Fruit fly (Drosophila melanogaster) whole organism, embryonic: ENCODE results near the gene eIF4G2.

Source experiments
- Asciz ChIP-seq: fragments of 200-800 bp; sonication (Bioruptor generic); optimal IDR thresholded peaks from 2 replicates; lab custom pipeline; 2017; ENCODE audit warnings: missing biosample characterization, mild to moderate bottlenecking, missing genetic modification characterization, missing genetic modification reagents
- Bgb ChIP-seq: fragments of 200-800 bp; sonication (Bioruptor generic); IDR thresholded peaks from 2 replicates; pipeline ENCODE4 v1.3.6; 2022; ENCODE audit warnings: missing biosample characterization, missing genetic modification characterization; ENCODE audit not compliant: partially characterized antibody
- CG12104 ChIP-seq: fragments of 200-800 bp; sonication (Bioruptor generic); optimal IDR thresholded peaks from 3 replicates; lab custom pipeline; 2016; ENCODE audit warnings: missing biosample characterization, missing genetic modification characterization
- CG12299 ChIP-seq: fragments of 200-800 bp; sonication (Bioruptor generic); optimal IDR thresholded peaks from 2 replicates; lab custom pipeline; 2018; ENCODE audit warnings: missing biosample characterization, mild to moderate bottlenecking, missing genetic modification characterization
- CG13287 ChIP-seq: fragments of 200-800 bp; sonication (Bioruptor generic); IDR thresholded peaks from 2 replicates; pipeline ENCODE4 v1.3.6; 2022; ENCODE audit warnings: missing biosample characterization, missing genetic modification characterization; ENCODE audit not compliant: partially characterized antibody
- CG15514 ChIP-seq: fragments of 200-800 bp; sonication (Bioruptor generic); optimal IDR thresholded peaks from 3 replicates; lab custom pipeline; 2017; ENCODE audit warnings: missing biosample characterization, missing genetic modification characterization, mild to moderate bottlenecking, moderate library complexity, missing genetic modification reagents
- CG1603 ChIP-seq: fragments of 200-800 bp; sonication (Bioruptor generic); optimal IDR thresholded peaks from 2 replicates; lab custom pipeline; 2019; ENCODE audit warnings: missing biosample characterization, mild to moderate bottlenecking, missing genetic modification characterization, moderate library complexity
- CG1792 ChIP-seq: fragments of 200-800 bp; sonication (Bioruptor generic); optimal IDR thresholded peaks from 2 replicates; lab custom pipeline; 2016; ENCODE audit warnings: missing biosample characterization, missing genetic modification characterization
- CG2712 ChIP-seq: fragments of 200-800 bp; optimal IDR thresholded peaks from 3 replicates; lab custom pipeline; 2019; ENCODE audit warnings: missing biosample characterization, mild to moderate bottlenecking, missing genetic modification characterization, moderate library complexity
- CG34376 ChIP-seq: fragments of 200-800 bp; sonication (Bioruptor generic); optimal IDR thresholded peaks from 2 replicates; lab custom pipeline; 2018; ENCODE audit warnings: missing biosample characterization, mild to moderate bottlenecking, missing genetic modification characterization
- CG34422 ChIP-seq: fragments of 200-800 bp; sonication (Bioruptor generic); IDR thresholded peaks from 3 replicates; pipeline ENCODE4 v1.3.6; 2022; ENCODE audit warnings: missing biosample characterization, missing genetic modification characterization
- CG5180 ChIP-seq: fragments of 200-800 bp; sonication (Bioruptor generic); optimal IDR thresholded peaks from 3 replicates; lab custom pipeline; 2017; ENCODE audit warnings: missing biosample characterization, missing genetic modification characterization, mild to moderate bottlenecking, moderate library complexity, missing genetic modification reagents
- CG6254 ChIP-seq: fragments of 200-800 bp; sonication (Bioruptor generic); optimal IDR thresholded peaks from 3 replicates; lab custom pipeline; 2017; ENCODE audit warnings: mild to moderate bottlenecking, missing biosample characterization, missing genetic modification reagents, missing genetic modification characterization
- CG9932 ChIP-seq: fragments of 200-800 bp; sonication (Bioruptor generic); IDR thresholded peaks from 2 replicates; pipeline ENCODE4 v1.3.6; 2022; ENCODE audit warnings: missing biosample characterization, missing genetic modification characterization
- CTCF ChIP-seq: fragments of 200-800 bp; sonication (Bioruptor generic); optimal IDR thresholded peaks from 2 replicates; lab custom pipeline; 2017; ENCODE audit warnings: missing biosample characterization, mild to moderate bottlenecking, missing genetic modification characterization, moderate library complexity
- Dek ChIP-seq: fragments of 200-800 bp; sonication (Bioruptor generic); optimal IDR thresholded peaks from 3 replicates; lab custom pipeline; 2019; ENCODE audit warnings: missing biosample characterization, mild to moderate bottlenecking, missing genetic modification characterization, moderate library complexity
- Dp ChIP-seq: fragments of 200-800 bp; sonication (Bioruptor generic); optimal IDR thresholded peaks from 2 replicates; lab custom pipeline; 2018; ENCODE audit warnings: missing biosample characterization, mild to moderate bottlenecking, missing genetic modification characterization, moderate library complexity
- Dref ChIP-seq: fragments of 200-800 bp; sonication (Bioruptor generic); IDR thresholded peaks from 2 replicates; pipeline ENCODE4 v1.3.6; 2022; ENCODE audit warnings: missing biosample characterization, missing genetic modification characterization
- E2f2 ChIP-seq: fragments of 200-800 bp; sonication (Bioruptor generic); IDR thresholded peaks from 2 replicates; pipeline ENCODE4 v1.3.6; 2022; ENCODE audit warnings: missing biosample characterization, missing genetic modification characterization
- Fer1 ChIP-seq: fragments of 200-800 bp; sonication (Bioruptor generic); optimal IDR thresholded peaks from 2 replicates; lab custom pipeline; 2017; ENCODE audit warnings: missing biosample characterization, mild to moderate bottlenecking, missing genetic modification characterization
- H2.0 ChIP-seq: fragments of 200-800 bp; sonication (Bioruptor generic); IDR thresholded peaks from 2 replicates; pipeline ENCODE4 v1.3.6; 2022; ENCODE audit warnings: missing biosample characterization, missing genetic modification characterization
- Hey ChIP-seq: fragments of 200-800 bp; sonication (Bioruptor generic); optimal IDR thresholded peaks from 3 replicates; lab custom pipeline; 2018; ENCODE audit warnings: missing biosample characterization, mild to moderate bottlenecking, missing genetic modification characterization
- HmgZ ChIP-seq: fragments of 200-800 bp; sonication (Bioruptor generic); optimal IDR thresholded peaks from 2 replicates; lab custom pipeline; 2018; ENCODE audit warnings: missing biosample characterization, mild to moderate bottlenecking, missing genetic modification characterization
- Hr51 ChIP-seq, 2 experiments: fragments of 200-800 bp; sonication (Bioruptor generic); optimal IDR thresholded peaks; 2 replicates in 1 of 2; 3 replicates in 1 of 2; lab custom pipeline; 2016 to 2018; ENCODE audit warnings: missing biosample characterization in 2 of 2, missing genetic modification characterization in 2 of 2, mild to moderate bottlenecking in 1 of 2, moderate library complexity in 1 of 2
- Jarid2 ChIP-seq: fragments of 200-800 bp; sonication (Bioruptor generic); optimal IDR thresholded peaks from 3 replicates; lab custom pipeline; 2017; ENCODE audit warnings: mild to moderate bottlenecking, missing biosample characterization, missing genetic modification reagents, missing genetic modification characterization
- Med ChIP-seq: fragments of 200-800 bp; sonication (Bioruptor generic); peaks from one replicate; lab custom pipeline; 2016; ENCODE audit warnings: missing biosample characterization, missing genetic modification characterization, mild to moderate bottlenecking, inconsistent platforms, moderate library complexity
- Pdp1 ChIP-seq, 2 experiments: fragments of 200-800 bp; sonication (Bioruptor generic); optimal IDR thresholded peaks; 3 replicates each; lab custom pipeline; 2016; ENCODE audit warnings: missing biosample characterization in 2 of 2, missing genetic modification characterization in 2 of 2, mild to moderate bottlenecking in 1 of 2, moderate library complexity in 1 of 2
- Ravus ChIP-seq: fragments of 200-800 bp; sonication (Bioruptor generic); IDR thresholded peaks from 2 replicates; pipeline ENCODE4 v1.3.6; 2022; ENCODE audit warnings: missing biosample characterization, missing genetic modification characterization
- Sox100B ChIP-seq: fragments of 200-800 bp; sonication (Bioruptor generic); optimal IDR thresholded peaks from 3 replicates; lab custom pipeline; 2018; ENCODE audit warnings: missing biosample characterization, mild to moderate bottlenecking, missing genetic modification characterization
- amos ChIP-seq: fragments of 200-800 bp; sonication (Bioruptor generic); IDR thresholded peaks from 2 replicates; pipeline ENCODE4 v1.3.6; 2022; ENCODE audit warnings: missing biosample characterization, missing genetic modification characterization; ENCODE audit not compliant: partially characterized antibody
- bigmax ChIP-seq: fragments of 200-800 bp; sonication (Bioruptor generic); optimal IDR thresholded peaks from 2 replicates; lab custom pipeline; 2018; ENCODE audit warnings: missing biosample characterization, mild to moderate bottlenecking, missing genetic modification characterization
- chm ChIP-seq: fragments of 200-800 bp; sonication (Bioruptor generic); IDR thresholded peaks from 2 replicates; pipeline ENCODE4 v1.3.6; 2022; ENCODE audit warnings: missing biosample characterization, missing genetic modification characterization
- chn ChIP-seq: fragments of 200-800 bp; sonication (Bioruptor generic); optimal IDR thresholded peaks from 2 replicates; lab custom pipeline; 2016; ENCODE audit warnings: missing biosample characterization, missing genetic modification characterization
- cwo ChIP-seq: fragments of 200-800 bp; sonication (Bioruptor generic); optimal IDR thresholded peaks from 3 replicates; lab custom pipeline; 2017; ENCODE audit warnings: missing biosample characterization, missing genetic modification characterization, mild to moderate bottlenecking, moderate library complexity, missing genetic modification reagents
- da ChIP-seq: fragments of 200-800 bp; sonication (Bioruptor generic); optimal IDR thresholded peaks from 2 replicates; lab custom pipeline; 2016; ENCODE audit warnings: missing biosample characterization, missing genetic modification characterization
- exex ChIP-seq: fragments of 200-800 bp; sonication (Bioruptor generic); optimal IDR thresholded peaks from 4 replicates; lab custom pipeline; 2018; ENCODE audit warnings: missing biosample characterization, mild to moderate bottlenecking, missing genetic modification characterization, moderate library complexity
- hb ChIP-seq: fragments of 200-800 bp; sonication (Bioruptor generic); IDR thresholded peaks from 3 replicates; pipeline ENCODE4 v1.3.6; 2022; ENCODE audit warnings: missing biosample characterization, missing genetic modification characterization; ENCODE audit not compliant: partially characterized antibody
- lab ChIP-seq: fragments of 200-800 bp; sonication (Bioruptor generic); optimal IDR thresholded peaks from 3 replicates; lab custom pipeline; 2017; ENCODE audit warnings: missing biosample characterization, missing genetic modification characterization, mild to moderate bottlenecking, moderate library complexity, missing genetic modification reagents
- pfk ChIP-seq: fragments of 200-800 bp; sonication (Bioruptor generic); optimal IDR thresholded peaks from 2 replicates; lab custom pipeline; 2018; ENCODE audit warnings: missing biosample characterization, mild to moderate bottlenecking, missing genetic modification characterization, moderate library complexity
- pzg ChIP-seq: fragments of 200-800 bp; sonication (Bioruptor generic); optimal IDR thresholded peaks from 3 replicates; lab custom pipeline; 2018; ENCODE audit warnings: missing biosample characterization, mild to moderate bottlenecking, missing genetic modification characterization, moderate library complexity
- sc ChIP-seq, 3 experiments: fragments of >200 bp in 2 of 3; fragments of 200-800 bp in 1 of 3; sonication (Bioruptor generic) in 1 of 3; optimal IDR thresholded peaks; 2 replicates in 2 of 3; 3 replicates in 1 of 3; lab custom pipeline; 2017; ENCODE audit warnings: mild to moderate bottlenecking in 1 of 3, missing biosample characterization in 1 of 3, missing genetic modification characterization in 1 of 3, missing genetic modification reagents in 1 of 3
- slbo ChIP-seq: fragments of 200-800 bp; sonication (Bioruptor generic); IDR thresholded peaks from 2 replicates; pipeline ENCODE4 v1.3.6; 2022; ENCODE audit warnings: missing biosample characterization, missing genetic modification characterization
- so ChIP-seq: fragments of 200-800 bp; sonication (Bioruptor generic); IDR thresholded peaks from 3 replicates; pipeline ENCODE4 v1.3.6; 2022; ENCODE audit warnings: missing biosample characterization, missing genetic modification characterization
- sr ChIP-seq: fragments of 200-800 bp; sonication (Bioruptor generic); IDR thresholded peaks from 3 replicates; pipeline ENCODE4 v1.3.6; 2022; ENCODE audit warnings: missing biosample characterization, missing genetic modification characterization
- sug ChIP-seq: fragments of 200-800 bp; optimal IDR thresholded peaks from 2 replicates; lab custom pipeline; 2019; ENCODE audit warnings: missing biosample characterization, mild to moderate bottlenecking, missing genetic modification characterization, moderate library complexity
- tgo ChIP-seq: fragments of 200-800 bp; sonication (Bioruptor generic); IDR thresholded peaks from 3 replicates; pipeline ENCODE4 v1.3.6; 2022; ENCODE audit warnings: missing biosample characterization, missing genetic modification characterization

eIF4G2 gene

DNA sequence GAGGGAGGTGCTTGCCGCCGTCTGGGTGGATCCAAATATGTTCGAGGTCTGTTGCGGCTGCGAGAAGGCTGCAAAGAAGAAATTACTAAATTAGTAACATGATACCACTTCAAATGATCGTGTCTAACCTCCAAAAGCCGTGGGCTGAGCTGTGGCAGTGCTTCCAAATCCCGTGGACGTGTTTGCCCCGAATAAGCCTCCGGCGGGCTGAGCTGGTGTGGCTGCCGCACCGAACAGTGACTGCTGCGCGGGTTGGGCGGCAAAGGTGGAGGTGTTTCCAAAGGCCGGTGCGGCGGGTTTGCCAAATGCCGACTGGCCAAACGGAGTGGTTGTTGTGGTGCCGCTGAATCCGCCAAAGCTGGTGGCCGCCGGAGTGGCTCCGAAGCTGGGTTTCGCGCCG lies 38.3 kb downstream of the eIF4G2 start:
- TF ChIP-seq lab: no peak
- TF ChIP-seq pfk (GFP tag; lab: Kevin White, UChicago): no peak
- no peak for TF ChIP-seq H2.0 (GFP tag; lab: Robert Waterston, UW)
- TF ChIP-seq CG12104 (GFP tag; lab: Kevin White, UChicago): no peak
- TF ChIP-seq da (GFP tag; lab: Kevin White, UChicago): no peak
- peak; percentile 55 for TF ChIP-seq Med (GFP tag; lab: Kevin White, UChicago)
- TF ChIP-seq CTCF: no peak
- no peak for TF ChIP-seq CG1792
- TF ChIP-seq Dek (tag; lab: Kevin White, UChicago): no peak
- peak; percentile 67; the same call in 2 of the 3 replicates for TF ChIP-seq CG34422
- no peak for TF ChIP-seq so
- TF ChIP-seq CG5180 (GFP tag; lab: Kevin White, UChicago): no peak
- no peak for TF ChIP-seq CG2712 (tag; lab: Kevin White, UChicago)
- TF ChIP-seq tgo (GFP tag; lab: Robert Waterston, UW): no peak
- TF ChIP-seq sc (optimal IDR thresholded peaks at IDR 0.05; lab: Kevin White, UChicago): no peak
- no peak for TF ChIP-seq sc (GFP tag; optimal IDR thresholded peaks at IDR 0.05; lab: Kevin White, UChicago)
- TF ChIP-seq bigmax (GFP tag; lab: Kevin White, UChicago): peak; percentile 85
- TF ChIP-seq CG1603 (tag; lab: Kevin White, UChicago): no peak
- no peak for TF ChIP-seq CG12299 (tag; lab: Kevin White, UChicago)

DNA sequence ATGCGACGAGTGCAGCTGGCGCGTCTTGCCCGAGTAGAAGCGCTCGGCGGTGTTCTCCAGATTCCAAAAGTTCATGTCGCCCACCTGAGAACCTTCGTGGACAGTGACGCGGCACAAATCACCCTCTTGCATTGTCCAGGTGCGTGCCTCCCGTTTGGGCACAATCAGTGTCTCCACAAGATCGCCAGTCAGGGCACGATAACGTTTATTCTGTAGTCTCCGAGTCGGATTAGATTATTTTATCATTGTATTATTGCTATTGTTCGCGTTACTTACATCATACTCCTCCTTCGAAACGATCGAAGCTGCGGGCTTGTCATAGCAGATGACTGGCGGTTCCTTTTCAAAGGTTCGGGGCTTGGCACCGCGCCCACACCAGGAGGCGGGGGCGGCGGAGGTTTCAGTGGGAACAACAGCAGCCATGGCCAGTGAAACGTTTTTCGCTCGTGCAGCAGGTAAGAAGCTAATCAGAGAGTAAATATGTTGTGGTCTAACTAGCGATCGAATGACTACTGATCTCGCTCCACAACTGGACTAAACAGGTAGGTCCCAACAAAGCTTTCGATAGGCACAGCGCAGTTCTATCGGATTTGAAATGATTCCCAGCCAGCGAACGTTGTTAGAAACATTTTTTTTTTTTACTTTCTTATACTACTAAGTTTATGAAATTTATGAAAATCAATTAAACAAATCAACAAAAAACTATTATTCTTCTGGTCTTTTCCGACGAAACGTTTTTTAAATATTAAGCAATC lies 45.2 kb downstream of the eIF4G2 start, which contains the start of gene CG10208:
Gene CG10208 (minus strand): TSS at position 518 of the 755 bp plus-strand sequence.
- TF ChIP-seq Ravus (GFP tag; lab: Robert Waterston, UW) (no peak), Sox100B (GFP tag; lab: Kevin White, UChicago) (no peak), amos (peak; percentile 28; the same call in 1 of the 2 replicates), Dref (GFP tag; lab: Robert Waterston, UW) (peak; percentile 55), cwo (GFP tag; lab: Kevin White, UChicago) (peak; percentile 73), Hr51 (GFP tag; optimal IDR thresholded peaks at IDR 0.05; lab: Kevin White, UChicago) (no peak), sug (tag; lab: Kevin White, UChicago) (peak; percentile 7), pzg (peak; percentile 18), Jarid2 (GFP tag; lab: Kevin White, UChicago) (peak; percentile 15), chm (GFP tag; lab: Robert Waterston, UW) (0 out of 2 replicates have a peak, but pooled peaks have one; percentile 7), Fer1 (peak; percentile 33), exex (tag; lab: Kevin White, UChicago) (peak; percentile 22), sr (GFP tag; lab: Robert Waterston, UW) (0 out of 3 replicates have a peak, but pooled peaks have one; percentile 36), Pdp1 (GFP tag; optimal IDR thresholded peaks at IDR 0.05; lab: Kevin White, UChicago) (peak in 1 of 2 experiments; percentile 64), CG6254 (GFP tag; lab: Kevin White, UChicago) (no peak), Hey (peak; percentile 86), E2f2 (GFP tag; lab: Robert Waterston, UW) (peak; percentile 68), Med (GFP tag; lab: Kevin White, UChicago) (peak; percentile 54), CG13287 (GFP tag; lab: Robert Waterston, UW) (peak; percentile 30; the same call in 1 of the 2 replicates), HmgZ (tag; lab: Kevin White, UChicago) (peak; percentile 3), CG15514 (GFP tag; lab: Kevin White, UChicago) (peak; percentile 37), Asciz (GFP tag; lab: Kevin White, UChicago) (no peak), CG9932 (GFP tag; lab: Robert Waterston, UW) (no peak), chn (GFP tag; lab: Kevin White, UChicago) (no peak), slbo (GFP tag; lab: Robert Waterston, UW) (peak; percentile 31; the same call in 1 of the 2 replicates), hb (no peak), Bgb (GFP tag; lab: Robert Waterston, UW) (peak; percentile 39; the same call in 1 of the 2 replicates), Dp (peak; percentile 59), CG34376 (GFP tag; lab: Kevin White, UChicago) (peak; percentile 26)
